Fruit fly (Drosophila melanogaster) whole organism, wandering third instar larva: ENCODE data around the gene brv2.
A peak's percentile ranks its signal among the peaks of the same experiment; 100 is the strongest.

Experiments
- CG9705 ChIP-seq: fragments of 200-800 bp; sonication (Bioruptor generic); optimal IDR thresholded peaks from 2 replicates; lab custom pipeline; 2018; ENCODE audit warnings: missing biosample characterization, mild to moderate bottlenecking, missing genetic modification characterization
- Dfd ChIP-seq: fragments of >200 bp; optimal IDR thresholded peaks from 2 replicates; lab custom pipeline; 2017; ENCODE audit warnings: missing biosample characterization, missing genetic modification characterization
- Dif ChIP-seq: fragments of 200-275, 200-300 bp; sonication (Bioruptor generic); optimal IDR thresholded peaks from 2 replicates; lab custom pipeline; 2018; ENCODE audit warnings: missing biosample characterization, missing genetic modification characterization; ENCODE audit not compliant: partially characterized antibody
- HLH106 ChIP-seq: fragments of 200-800 bp; optimal IDR thresholded peaks from 3 replicates; lab custom pipeline; 2019; ENCODE audit warnings: missing biosample characterization, mild to moderate bottlenecking, missing genetic modification characterization, moderate library complexity
- Hnf4 ChIP-seq: fragments of 200-800 bp; sonication (Bioruptor generic); optimal IDR thresholded peaks from 2 replicates; lab custom pipeline; 2016; ENCODE audit warnings: missing biosample characterization, mild to moderate bottlenecking, missing genetic modification characterization
- Hr78 ChIP-seq: fragments of >200 bp; optimal IDR thresholded peaks from 2 replicates; lab custom pipeline; 2017; ENCODE audit warnings: missing biosample characterization, missing genetic modification characterization
- Hr83 ChIP-seq: fragments of 200-300 bp; sonication (Bioruptor generic); optimal IDR thresholded peaks from 2 replicates; lab custom pipeline; 2016; ENCODE audit warnings: missing biosample characterization, mild to moderate bottlenecking, missing genetic modification characterization, moderate library complexity; ENCODE audit not compliant: poor library complexity, severe bottlenecking
- Jra ChIP-seq: sonication (Bioruptor generic); optimal IDR thresholded peaks from 2 replicates; lab custom pipeline; 2016; ENCODE audit warnings: missing biosample characterization, missing genetic modification characterization
- Mio ChIP-seq: sonication (Bioruptor generic); optimal IDR thresholded peaks from 2 replicates; lab custom pipeline; 2016; ENCODE audit warnings: missing biosample characterization, missing genetic modification characterization
- Myc ChIP-seq: fragments of >200 bp; optimal IDR thresholded peaks from 2 replicates; lab custom pipeline; 2017
- N ChIP-seq: fragments of >200 bp; optimal IDR thresholded peaks from 2 replicates; lab custom pipeline; 2018; ENCODE audit warnings: missing biosample characterization, missing external identifiers, missing genetic modification characterization
- OdsH ChIP-seq: fragments of 200-800 bp; sonication (Bioruptor generic); optimal IDR thresholded peaks from 2 replicates; lab custom pipeline; 2016; ENCODE audit warnings: missing biosample characterization, mild to moderate bottlenecking, missing genetic modification characterization
- Rel ChIP-seq, 2 experiments: fragments of 200-800 bp; sonication (Bioruptor generic) in 1 of 2; optimal IDR thresholded peaks; 2 replicates in 1 of 2; 3 replicates in 1 of 2; lab custom pipeline; 2016 to 2019; ENCODE audit warnings: mild to moderate bottlenecking in 2 of 2, missing biosample characterization in 2 of 2, missing genetic modification characterization in 2 of 2, moderate library complexity in 1 of 2
- Sp1 ChIP-seq: fragments of 200-800 bp; sonication (Bioruptor generic); optimal IDR thresholded peaks from 3 replicates; lab custom pipeline; 2019; ENCODE audit warnings: missing biosample characterization, mild to moderate bottlenecking, missing genetic modification characterization, moderate library complexity
- Vsx2 ChIP-seq: fragments of 200-300, 225-300 bp; sonication (Bioruptor generic); optimal IDR thresholded peaks from 2 replicates; lab custom pipeline; 2018; ENCODE audit warnings: missing biosample characterization, missing genetic modification characterization; ENCODE audit not compliant: partially characterized antibody
- brk ChIP-seq: fragments of 200-800 bp; sonication (Bioruptor generic); optimal IDR thresholded peaks from 2 replicates; lab custom pipeline; 2016; ENCODE audit warnings: missing biosample characterization, mild to moderate bottlenecking, missing genetic modification characterization
- dsf ChIP-seq: sonication (Bioruptor generic); optimal IDR thresholded peaks from 2 replicates; lab custom pipeline; 2016; ENCODE audit warnings: missing biosample characterization, missing genetic modification characterization, borderline replicate concordance
- ey ChIP-seq: fragments of 200-800 bp; sonication (Bioruptor generic); optimal IDR thresholded peaks from 2 replicates; lab custom pipeline; 2016; ENCODE audit warnings: missing biosample characterization, missing genetic modification characterization
- foxo ChIP-seq, 2 experiments: fragments of 200-800 bp; sonication (Bioruptor generic); optimal IDR thresholded peaks; 2 replicates in 1 of 2; 3 replicates in 1 of 2; lab custom pipeline; 2016 to 2017; ENCODE audit warnings: missing biosample characterization in 2 of 2, missing genetic modification characterization in 2 of 2
- fru ChIP-seq: fragments of 200-800 bp; sonication (Bioruptor generic); optimal IDR thresholded peaks from 3 replicates; lab custom pipeline; 2016; ENCODE audit warnings: missing biosample characterization, mild to moderate bottlenecking, missing genetic modification characterization
- h ChIP-seq: fragments of 200-800 bp; sonication (Bioruptor generic); optimal IDR thresholded peaks from 3 replicates; lab custom pipeline; 2016; ENCODE audit warnings: missing biosample characterization, mild to moderate bottlenecking, missing genetic modification characterization
- jim ChIP-seq: fragments of 175-275, 200-325 bp; sonication (Bioruptor generic); optimal IDR thresholded peaks from 2 replicates; lab custom pipeline; 2016; ENCODE audit warnings: missing biosample characterization, mild to moderate bottlenecking, missing genetic modification characterization
- lola ChIP-seq: fragments of >200 bp; optimal IDR thresholded peaks from 2 replicates; lab custom pipeline; 2017; ENCODE audit warnings: missing biosample characterization, missing genetic modification characterization
- pan ChIP-seq: fragments of >200 bp; optimal IDR thresholded peaks from 2 replicates; lab custom pipeline; 2017
- psq ChIP-seq: fragments of 200-800 bp; sonication (Bioruptor generic); optimal IDR thresholded peaks from 3 replicates; lab custom pipeline; 2017; ENCODE audit warnings: missing biosample characterization, mild to moderate bottlenecking, missing genetic modification characterization, moderate library complexity
- rgr ChIP-seq: fragments of 200-800 bp; sonication (Bioruptor generic); optimal IDR thresholded peaks from 3 replicates; lab custom pipeline; 2016; ENCODE audit warnings: missing biosample characterization, mild to moderate bottlenecking, missing genetic modification characterization
- sage ChIP-seq: fragments of 200-800 bp; sonication (Bioruptor generic); optimal IDR thresholded peaks from 2 replicates; lab custom pipeline; 2016; ENCODE audit warnings: missing biosample characterization, mild to moderate bottlenecking, missing genetic modification characterization
- sv ChIP-seq: fragments of 200-800 bp; sonication (Bioruptor generic); optimal IDR thresholded peaks from 3 replicates; lab custom pipeline; 2016; ENCODE audit warnings: missing biosample characterization, missing genetic modification characterization
- tai ChIP-seq: sonication (Bioruptor generic); optimal IDR thresholded peaks from 2 replicates; lab custom pipeline; 2016; ENCODE audit warnings: missing biosample characterization, missing genetic modification characterization
- usp ChIP-seq: fragments of >200 bp; optimal IDR thresholded peaks from 2 replicates; lab custom pipeline; 2017; ENCODE audit warnings: missing biosample characterization, missing genetic modification characterization
- woc ChIP-seq: sonication (Bioruptor generic); optimal IDR thresholded peaks from 2 replicates; lab custom pipeline; 2016; ENCODE audit warnings: missing biosample characterization, mild to moderate bottlenecking, missing genetic modification characterization

The brv2 gene

dm6 chr3L:17346393-17346792 lies 1.9 kb upstream of the brv2 start:
- TF ChIP-seq sage (no peak), sv (no peak), N (no peak), ey (GFP tag; lab: Kevin White, UChicago) (no peak), dsf (GFP tag; lab: Kevin White, UChicago) (no peak), Myc (no peak), Dfd (GFP tag; lab: Kevin White, UChicago) (no peak), jim (GFP tag; lab: Kevin White, UChicago) (no peak), foxo (GFP tag; optimal IDR thresholded peaks at IDR 0.05; lab: Kevin White, UChicago) (no peak), h (no peak), lola (no peak), Hr83 (GFP tag; lab: Kevin White, UChicago) (no peak)

dm6 chr3L:17341216-17341615 lies 3.3 kb downstream of the brv2 start, which contains the start of gene CG13727:
CG13727 (minus strand) TSS chr3L:17341316.
- TF ChIP-seq Jra (no peak), foxo (GFP tag; optimal IDR thresholded peaks at IDR 0.05; lab: Kevin White, UChicago) (no peak), Rel (GFP tag; optimal IDR thresholded peaks at IDR 0.05; lab: Kevin White, UChicago) (no peak), Rel (tag; optimal IDR thresholded peaks at IDR 0.05; lab: Kevin White, UChicago) (no peak), Hr83 (GFP tag; lab: Kevin White, UChicago) (no peak), HLH106 (tag; lab: Kevin White, UChicago) (no peak), N (no peak), Mio (GFP tag; lab: Kevin White, UChicago) (no peak), CG9705 (GFP tag; lab: Kevin White, UChicago) (no peak), Hr78 (GFP tag; lab: Kevin White, UChicago) (no peak), Myc (no peak), pan (lab: Kevin White, UChicago) (no peak)

dm6 chr3L:17339756-17340155 lies 4.7 kb downstream of the brv2 start:
- no peak for TF ChIP-seq psq (GFP tag; lab: Kevin White, UChicago)
- no peak for TF ChIP-seq Hr83 (GFP tag; lab: Kevin White, UChicago)
- no peak for TF ChIP-seq tai (GFP tag; lab: Kevin White, UChicago)
- no peak for TF ChIP-seq OdsH
- TF ChIP-seq N: no peak
- TF ChIP-seq woc: no peak
- no peak for TF ChIP-seq ey (GFP tag; lab: Kevin White, UChicago)
- no peak for TF ChIP-seq rgr (GFP tag; lab: Kevin White, UChicago)
- TF ChIP-seq Dfd (GFP tag; lab: Kevin White, UChicago): no peak
- TF ChIP-seq sv: no peak
- no peak for TF ChIP-seq Vsx2 (GFP tag; lab: Kevin White, UChicago)
- TF ChIP-seq dsf (GFP tag; lab: Kevin White, UChicago): no peak
- TF ChIP-seq Sp1: no peak
- no peak for TF ChIP-seq Dif (GFP tag; lab: Kevin White, UChicago)
- TF ChIP-seq jim (GFP tag; lab: Kevin White, UChicago): no peak
- TF ChIP-seq Mio (GFP tag; lab: Kevin White, UChicago): no peak
- no peak for TF ChIP-seq usp (GFP tag; lab: Kevin White, UChicago)
- TF ChIP-seq brk (GFP tag; lab: Kevin White, UChicago): no peak
- TF ChIP-seq HLH106 (tag; lab: Kevin White, UChicago): no peak

dm6 chr3L:17339122-17339521 lies 5.4 kb downstream of the brv2 start, which contains the start of gene CG6479:
CG6479 (minus strand) TSS chr3L:17339262.
- peak; percentile 55 for TF ChIP-seq Myc
- no peak for TF ChIP-seq h

dm6 chr3L:17329069-17329468 lies 15.4 kb downstream of the brv2 start, which contains the start of gene Or74a:
Or74a (minus strand) TSS chr3L:17329169.
- no peak for TF ChIP-seq rgr (GFP tag; lab: Kevin White, UChicago)
- no peak for TF ChIP-seq Dfd (GFP tag; lab: Kevin White, UChicago)
- TF ChIP-seq pan (lab: Kevin White, UChicago): no peak
- TF ChIP-seq Hnf4 (GFP tag; lab: Kevin White, UChicago): no peak
- no peak for TF ChIP-seq fru (GFP tag; lab: Kevin White, UChicago)
- no peak for TF ChIP-seq woc
- TF ChIP-seq Sp1: no peak
